Worm (Caenorhabditis elegans): ENCODE data around the gene rpl-20.

Gene rpl-20

DNA sequence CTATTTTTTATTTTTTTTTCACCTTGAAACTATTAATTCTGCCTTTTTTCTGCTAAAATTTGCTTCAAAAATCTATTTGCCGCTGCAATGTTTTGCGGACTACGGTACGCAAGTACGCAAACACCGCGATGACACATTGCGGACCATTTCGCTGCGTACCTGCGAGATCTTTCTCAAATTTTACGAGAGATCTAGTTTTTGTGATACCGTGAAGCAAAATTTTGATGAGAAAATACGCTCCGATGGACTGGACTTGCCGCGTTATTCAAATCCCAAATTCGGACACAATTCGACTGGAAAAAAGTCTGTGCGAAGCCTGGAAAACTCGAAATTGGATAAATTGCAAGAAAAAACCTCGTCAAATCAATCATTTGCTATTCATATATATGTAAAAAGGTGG lies 29.1 kb downstream of the rpl-20 start (continued):
- TF ChIP-seq sea-2 (GFP tag; IDR thresholded peaks at IDR 0.05) (peak; percentile 78; the same call in 1 of the 2 replicates), dox-1 (GFP tag; IDR thresholded peaks at IDR 0.05) (peak; percentile 98), nfyb-1 (GFP tag; IDR thresholded peaks at IDR 0.05) (peak; percentile 98), Y53G8AR.9 (GFP tag; conservative IDR thresholded peaks at IDR 0.05) (peak; percentile 94), madf-3 (GFP tag; IDR thresholded peaks at IDR 0.05) (peak; percentile 90), Y56A3A.18 (GFP tag; IDR thresholded peaks at IDR 0.05) (peak; percentile 81; the same call in 1 of the 2 replicates), attf-3 (GFP tag; conservative IDR thresholded peaks at IDR 0.05) (peak; percentile 80), ztf-28 (GFP tag; IDR thresholded peaks at IDR 0.05) (peak; percentile 86), aptf-2 (GFP tag; conservative IDR thresholded peaks at IDR 0.05) (peak; percentile 86), mcd-1 (GFP tag; IDR thresholded peaks at IDR 0.05) (peak; percentile 99), bed-2 (GFP tag; IDR thresholded peaks at IDR 0.05) (peak; percentile 93), C06A6.2 (GFP tag; conservative IDR thresholded peaks at IDR 0.05) (peak; percentile 91), ztf-6 (GFP tag; IDR thresholded peaks at IDR 0.05) (peak; percentile 86), attf-5 (GFP tag; optimal IDR thresholded peaks at IDR 0.05) (peak; percentile 50), let-607 (tag; optimal IDR thresholded peaks at IDR 0.05) (peak in 1 of 2 experiments; percentile 28), pbrm-1 (GFP tag; IDR thresholded peaks at IDR 0.05) (peak; percentile 93), D2030.7 (GFP tag; IDR thresholded peaks at IDR 0.05) (peak; percentile 80), K11D2.4 (GFP tag; IDR thresholded peaks at IDR 0.05) (peak; percentile 98)

DNA sequence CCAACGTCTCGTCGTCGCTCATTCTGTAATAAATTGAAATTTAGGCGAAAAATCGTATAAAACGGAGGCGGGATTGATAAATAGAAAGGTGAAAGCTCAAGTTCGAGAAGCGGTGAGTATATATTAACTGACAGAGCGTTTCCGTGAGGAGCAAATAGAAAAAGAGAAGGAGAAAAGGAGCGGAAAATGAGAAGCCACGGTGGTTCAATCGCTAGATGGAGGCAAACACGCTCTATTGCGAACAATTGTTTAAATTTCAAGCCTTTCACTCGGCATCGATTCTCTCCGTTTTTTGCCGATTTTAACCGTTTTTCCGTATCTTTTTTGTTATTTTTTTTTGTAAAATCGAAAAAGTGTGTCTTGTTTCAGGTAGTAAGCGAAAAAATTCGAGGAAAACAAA lies 33.8 kb downstream of the rpl-20 start, which contains the start of gene miro-1:
TSS of gene miro-1 (minus strand) at position 23 of the 400 bp plus-strand sequence.
- TF ChIP-seq mcd-1 (GFP tag; IDR thresholded peaks at IDR 0.05) (peak; percentile 76), hmg-1.2 (GFP tag; IDR thresholded peaks at IDR 0.05) (peak; percentile 33; the same call in 1 of the 2 replicates)

DNA sequence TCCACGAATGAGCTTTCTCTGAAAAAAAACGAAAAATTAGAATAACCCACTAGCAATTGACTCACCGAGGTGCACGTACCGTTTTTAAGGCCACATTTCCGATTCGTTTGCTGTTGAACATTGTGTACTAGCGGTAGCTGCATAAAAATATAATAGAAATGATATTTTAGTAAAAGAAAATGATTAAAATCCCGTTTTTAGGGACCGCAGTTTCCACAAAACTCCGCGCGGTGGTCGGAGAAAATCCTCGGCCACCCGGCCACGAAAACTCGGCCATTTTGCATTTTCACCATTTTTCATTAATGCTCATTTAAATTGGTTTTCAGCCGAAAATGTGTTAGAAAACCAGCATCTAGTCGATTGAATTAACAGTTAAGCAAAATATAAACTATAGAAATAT lies 37.2 kb downstream of the rpl-20 start, which contains the start of gene yars-2:
TSS of gene yars-2 (minus strand) at position 249 of the 400 bp plus-strand sequence.
- TF ChIP-seq F23B12.7 (tag; optimal IDR thresholded peaks at IDR 0.05; ENCODE audit: insufficient read depth), result peak; percentile 15
- TF ChIP-seq dox-1 (GFP tag; IDR thresholded peaks at IDR 0.05), result peak; percentile 73
- TF ChIP-seq ztf-18 (tag; optimal IDR thresholded peaks at IDR 0.05), result no peak
- peak; percentile 43; the same call in 1 of the 2 replicates for TF ChIP-seq C17E4.6 (GFP tag; IDR thresholded peaks at IDR 0.05)
- TF ChIP-seq ztf-25 (GFP tag; IDR thresholded peaks at IDR 0.05), result 0 out of 2 replicates have a peak, but pooled peaks have one; percentile 15
- 0 out of 2 replicates have a peak, but pooled peaks have one; percentile 41 for TF ChIP-seq K11D2.4 (GFP tag; IDR thresholded peaks at IDR 0.05)
- TF ChIP-seq B0336.3 (GFP tag; IDR thresholded peaks at IDR 0.05), result 0 out of 2 replicates have a peak, but pooled peaks have one; percentile 9
- TF ChIP-seq hsf-1 (GFP tag; IDR thresholded peaks at IDR 0.05), result 0 out of 2 replicates have a peak, but pooled peaks have one; percentile 34
- TF ChIP-seq lin-54 (GFP tag; optimal IDR thresholded peaks at IDR 0.05), result peak; percentile 23
- TF ChIP-seq let-607 (tag; optimal IDR thresholded peaks at IDR 0.05), result peak in 1 of 2 experiments; percentile 13
- no peak for TF ChIP-seq ztf-28 (GFP tag; IDR thresholded peaks at IDR 0.05)
- peak; percentile 27 for TF ChIP-seq lsl-1 (GFP tag; optimal IDR thresholded peaks at IDR 0.05)
- TF ChIP-seq snpc-4 (GFP tag; optimal IDR thresholded peaks at IDR 0.05), result peak; percentile 26
- peak in 2 of 4 experiments; percentile 13 to 32 for TF ChIP-seq snpc-4 (tag; optimal IDR thresholded peaks at IDR 0.05)
- TF ChIP-seq madf-6 (GFP tag; IDR thresholded peaks at IDR 0.05), result peak; percentile 32
- no peak for TF ChIP-seq ama-1 (optimal IDR thresholded peaks at IDR 0.05)
- TF ChIP-seq ama-1 (GFP tag; optimal IDR thresholded peaks at IDR 0.05), result no peak
- TF ChIP-seq ztf-6 (GFP tag; IDR thresholded peaks at IDR 0.05), result 0 out of 2 replicates have a peak, but pooled peaks have one; percentile 41
- no peak for TF ChIP-seq dpff-1 (tag; optimal IDR thresholded peaks at IDR 0.05)
- peak; percentile 25 for TF ChIP-seq attf-5 (GFP tag; optimal IDR thresholded peaks at IDR 0.05)
- TF ChIP-seq rec-8 (tag; optimal IDR thresholded peaks at IDR 0.05), result peak in 1 of 2 experiments; percentile 33
- peak; percentile 54 for TF ChIP-seq athp-1 (tag; optimal IDR thresholded peaks at IDR 0.05)
- no peak for TF ChIP-seq ZK185.1 (tag; optimal IDR thresholded peaks at IDR 0.05; ENCODE audit: poor library complexity, severe bottlenecking)
- peak; percentile 35; the same call in 1 of the 2 replicates for TF ChIP-seq hmg-1.2 (GFP tag; IDR thresholded peaks at IDR 0.05)
